Worm (Caenorhabditis elegans) whole organism, L3 larva: ENCODE data around the gene R09B5.11.

Source experiments
- aly-2 ChIP-seq: fragments of 150-350 bp; optimal IDR thresholded peaks from 2 replicates; lab custom pipeline; 2014; ENCODE audit warnings: missing biosample characterization, missing genetic modification characterization
- elt-3 ChIP-seq, 3 experiments: fragments of 150-350 bp in 1 of 3; sonication (generic microtip) in 2 of 3; optimal IDR thresholded peaks; 2 replicates in 2 of 3; 4 replicates in 1 of 3; lab custom pipeline; 2014 to 2017; ENCODE audit warnings: missing biosample characterization in 3 of 3, missing genetic modification characterization in 3 of 3
- mdl-1 ChIP-seq: fragments of 150-350 bp; optimal IDR thresholded peaks from 2 replicates; lab custom pipeline; 2014; ENCODE audit warnings: missing biosample characterization, missing genetic modification characterization
- nhr-12 ChIP-seq: fragments of 150-350 bp; optimal IDR thresholded peaks from 2 replicates; lab custom pipeline; 2014; ENCODE audit warnings: missing biosample characterization, missing genetic modification characterization
- nhr-237 ChIP-seq: fragments of 150-350 bp; optimal IDR thresholded peaks from 2 replicates; lab custom pipeline; 2014; ENCODE audit warnings: missing biosample characterization, missing genetic modification characterization
- nhr-25 ChIP-seq: sonication (generic microtip); optimal IDR thresholded peaks from 2 replicates; lab custom pipeline; 2017; ENCODE audit warnings: missing biosample characterization, missing genetic modification characterization
- nhr-28 ChIP-seq: fragments of 150-350 bp; optimal IDR thresholded peaks from 2 replicates; lab custom pipeline; 2014; ENCODE audit warnings: missing biosample characterization, missing genetic modification characterization
- nhr-76 ChIP-seq: fragments of 150-350 bp; sonication (generic microtip); optimal IDR thresholded peaks from 5 replicates; lab custom pipeline; 2014; ENCODE audit warnings: missing biosample characterization, missing genetic modification characterization
- nhr-77 ChIP-seq: fragments of 150-350 bp; optimal IDR thresholded peaks from 2 replicates; lab custom pipeline; 2014; ENCODE audit warnings: missing biosample characterization, missing genetic modification characterization
- unc-39 ChIP-seq: sonication (generic microtip); optimal IDR thresholded peaks from 4 replicates; lab custom pipeline; 2017; ENCODE audit warnings: missing biosample characterization, missing genetic modification characterization
- zag-1 ChIP-seq: fragments of 150-350 bp; optimal IDR thresholded peaks from 2 replicates; lab custom pipeline; 2014; ENCODE audit warnings: missing biosample characterization, missing genetic modification characterization
- ztf-4 ChIP-seq: fragments of 150-350 bp; optimal IDR thresholded peaks from 2 replicates; lab custom pipeline; 2014; ENCODE audit warnings: missing biosample characterization, missing genetic modification characterization

DNA sequence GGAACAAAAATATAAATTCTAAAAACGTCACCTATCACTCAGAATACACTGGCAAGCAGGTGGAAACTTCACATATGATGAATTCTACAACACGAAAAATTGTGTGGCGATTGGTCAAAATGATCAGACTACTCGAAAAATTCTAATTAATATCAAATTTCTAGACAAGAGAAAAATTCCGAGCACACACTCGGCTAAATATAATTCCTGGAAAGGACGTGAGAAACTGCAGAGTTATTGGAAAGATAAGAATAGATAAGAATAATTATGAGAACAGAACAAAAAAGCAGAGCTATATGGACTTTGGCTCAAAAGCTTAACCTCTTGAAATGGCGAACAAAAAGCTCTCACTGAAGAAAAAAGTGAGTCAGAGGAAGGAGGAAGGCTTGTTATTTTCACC, 48.3 kb downstream of the R09B5.11 start:
- TF ChIP-seq nhr-77 (tag; lab: Kevin White, UChicago) (no peak), nhr-28 (tag; lab: Kevin White, UChicago) (no peak), aly-2 (tag; lab: Kevin White, UChicago) (no peak), zag-1 (tag; lab: Kevin White, UChicago) (no peak), nhr-12 (tag; lab: Kevin White, UChicago) (no peak), unc-39 (tag; lab: Kevin White, UChicago) (no peak), ztf-4 (tag; lab: Kevin White, UChicago) (no peak), nhr-76 (tag; lab: Kevin White, UChicago) (no peak), nhr-237 (tag; lab: Kevin White, UChicago) (no peak), mdl-1 (tag; lab: Kevin White, UChicago) (no peak), nhr-25 (tag; lab: Kevin White, UChicago) (no peak), elt-3 (tag; optimal IDR thresholded peaks at IDR 0.05; lab: Kevin White, UChicago) (no peak)
